In genomic region chrX:16815508-16815907, ce11 we compare ENCODE assay signal across 8 worm cellular contexts.
TF ChIP-seq lines count a peak whose summit lies in the region.

No protein-coding gene starts in this region.

TF ChIP-seq in whole organism, L1 larva, 84 proteins besides CTCF, POLR2A, EP300 and RAD21 (continues in another document):
- TF ChIP-seq mdl-1 (tag; optimal IDR thresholded peaks at IDR 0.05; lab: Kevin White, UChicago) (peak in 1 of 2 experiments; percentile 31), pag-3 (tag; optimal IDR thresholded peaks at IDR 0.05; lab: Kevin White, UChicago; ENCODE audit: borderline replicate concordance, insufficient read depth) (peak; percentile 68), elt-3 (tag; optimal IDR thresholded peaks at IDR 0.05; lab: Kevin White, UChicago) (peak in 1 of 6 experiments; percentile 3), dsc-1 (tag; optimal IDR thresholded peaks at IDR 0.05; lab: Kevin White, UChicago) (peak; percentile 95), lin-35 (GFP tag; optimal IDR thresholded peaks at IDR 0.05; lab: Kevin White, UChicago) (peak in 1 of 2 experiments; percentile 20), snu-23 (GFP tag; optimal IDR thresholded peaks at IDR 0.05; lab: Kevin White, UChicago) (peak; percentile 47), lin-14 (GFP tag; optimal IDR thresholded peaks at IDR 0.05; lab: Kevin White, UChicago) (peak; percentile 81), nhr-47 (tag; optimal IDR thresholded peaks at IDR 0.05; lab: Kevin White, UChicago) (peak; percentile 22), hlh-17 (GFP tag; optimal IDR thresholded peaks at IDR 0.05; lab: Kevin White, UChicago; ENCODE audit: borderline replicate concordance) (no peak), lin-13 (GFP tag; optimal IDR thresholded peaks at IDR 0.05; lab: Kevin White, UChicago) (no peak)

TF ChIP-seq in whole organism, L2 larva, 48 proteins besides CTCF, POLR2A, EP300 and RAD21:
- TF ChIP-seq unc-55 (GFP tag; optimal IDR thresholded peaks at IDR 0.05; lab: Kevin White, UChicago) (no peak), sma-9 (GFP tag; optimal IDR thresholded peaks at IDR 0.05; lab: Kevin White, UChicago) (peak; percentile 54), sma-9 (tag; optimal IDR thresholded peaks at IDR 0.05; lab: Kevin White, UChicago) (no peak), nhr-25 (tag; optimal IDR thresholded peaks at IDR 0.05; lab: Kevin White, UChicago) (no peak), mbf-1 (tag; optimal IDR thresholded peaks at IDR 0.05; lab: Kevin White, UChicago) (no peak), F13H6.1 (tag; optimal IDR thresholded peaks at IDR 0.05; lab: Kevin White, UChicago) (peak; percentile 57), fos-1 (tag; optimal IDR thresholded peaks at IDR 0.05; lab: Kevin White, UChicago) (peak; percentile 6), ztf-4 (tag; optimal IDR thresholded peaks at IDR 0.05; lab: Kevin White, UChicago) (no peak), unc-39 (tag; optimal IDR thresholded peaks at IDR 0.05; lab: Kevin White, UChicago) (no peak), nhr-12 (tag; optimal IDR thresholded peaks at IDR 0.05; lab: Kevin White, UChicago) (no peak), nhr-129 (tag; optimal IDR thresholded peaks at IDR 0.05; lab: Kevin White, UChicago) (peak; percentile 52), lsy-2 (tag; optimal IDR thresholded peaks at IDR 0.05; lab: Kevin White, UChicago) (peak in 1 of 2 experiments; percentile 31)

TF ChIP-seq in whole organism, L3 larva, 47 proteins besides CTCF, POLR2A, EP300 and RAD21:
- TF ChIP-seq fos-1 (tag; optimal IDR thresholded peaks at IDR 0.05; lab: Kevin White, UChicago) (no peak), nhr-77 (tag; optimal IDR thresholded peaks at IDR 0.05; lab: Kevin White, UChicago) (no peak), pha-4 (tag; optimal IDR thresholded peaks at IDR 0.05; lab: Kevin White, UChicago) (peak; percentile 7), nhr-67 (tag; optimal IDR thresholded peaks at IDR 0.05; lab: Kevin White, UChicago) (no peak)

TF ChIP-seq in whole organism, L4 larva, 104 proteins besides CTCF, POLR2A, EP300 and RAD21 (continues in another document):
- TF ChIP-seq hlh-30 (tag; optimal IDR thresholded peaks at IDR 0.05; lab: Kevin White, UChicago; ENCODE audit: insufficient read depth) (peak; percentile 66), ctbp-1 (GFP tag; IDR thresholded peaks at IDR 0.05; lab: Robert Waterston, UW) (0 out of 2 replicates have a peak, but pooled peaks have one; percentile 17), nhr-11 (tag; optimal IDR thresholded peaks at IDR 0.05; lab: Kevin White, UChicago) (peak; percentile 3), attf-4 (tag; optimal IDR thresholded peaks at IDR 0.05; lab: Kevin White, UChicago) (no peak), unc-62 (GFP tag; optimal IDR thresholded peaks at IDR 0.05 in 1 of 2; lab: Kevin White, UChicago) (peak in 1 of 2 experiments; percentile 66), unc-62 (tag; optimal IDR thresholded peaks at IDR 0.05; lab: Kevin White, UChicago) (no peak), dmd-6 (GFP tag; IDR thresholded peaks at IDR 0.05; lab: Robert Waterston, UW) (no peak), daf-16 (GFP tag; optimal IDR thresholded peaks at IDR 0.05; lab: Kevin White, UChicago) (peak in 1 of 2 experiments; percentile 74), daf-16 (tag; optimal IDR thresholded peaks at IDR 0.05; lab: Kevin White, UChicago) (no peak), nhr-25 (tag; optimal IDR thresholded peaks at IDR 0.05; lab: Kevin White, UChicago; ENCODE audit: borderline replicate concordance, insufficient read depth) (no peak), F26F4.8 (GFP tag; conservative IDR thresholded peaks at IDR 0.05; lab: Robert Waterston, UW) (no peak), hif-1 (tag; optimal IDR thresholded peaks at IDR 0.05; lab: Kevin White, UChicago) (peak in 1 of 2 experiments; percentile 10)

TF ChIP-seq in whole organism, early embryonic, 17 proteins besides CTCF, POLR2A, EP300 and RAD21:
- TF ChIP-seq scrt-1 (GFP tag; IDR thresholded peaks at IDR 0.05; lab: Robert Waterston, UW) (no peak), hmg-4 (GFP tag; optimal IDR thresholded peaks at IDR 0.05; lab: Kevin White, UChicago) (peak; percentile 44), F13C5.2 (tag; optimal IDR thresholded peaks at IDR 0.05; lab: Kevin White, UChicago) (no peak), aly-1 (tag; optimal IDR thresholded peaks at IDR 0.05; lab: Kevin White, UChicago) (no peak), hmbx-1 (tag; optimal IDR thresholded peaks at IDR 0.05; lab: Kevin White, UChicago) (no peak), flt-1 (GFP tag; IDR thresholded peaks at IDR 0.05; lab: Robert Waterston, UW) (no peak), pes-1 (GFP tag; IDR thresholded peaks at IDR 0.05; lab: Robert Waterston, UW) (no peak)

TF ChIP-seq in whole organism, late embryonic, 69 proteins besides CTCF, POLR2A, EP300 and RAD21:
- peak; percentile 22 for TF ChIP-seq hlh-8 (tag; optimal IDR thresholded peaks at IDR 0.05; lab: Kevin White, UChicago)
- no peak for TF ChIP-seq hlh-15 (tag; optimal IDR thresholded peaks at IDR 0.05; lab: Kevin White, UChicago)
- peak; percentile 83 for TF ChIP-seq unc-55 (GFP tag; optimal IDR thresholded peaks at IDR 0.05; lab: Kevin White, UChicago)
- TF ChIP-seq gmeb-2 (tag; optimal IDR thresholded peaks at IDR 0.05; lab: Kevin White, UChicago), result no peak
- no peak for TF ChIP-seq ahr-1 (tag; optimal IDR thresholded peaks at IDR 0.05; lab: Kevin White, UChicago)
- TF ChIP-seq ceh-18 (tag; optimal IDR thresholded peaks at IDR 0.05; lab: Kevin White, UChicago), result no peak
- peak; percentile 88 for TF ChIP-seq hlh-30 (tag; optimal IDR thresholded peaks at IDR 0.05; lab: Kevin White, UChicago; ENCODE audit: insufficient read depth)
TF ChIP-seq in whole organism, late embryonic: peak in this region for 3.

TF ChIP-seq in whole organism, midembryonic, 9 proteins besides CTCF, POLR2A, EP300 and RAD21:
- no peak; the same call in 1 of the 2 replicates for TF ChIP-seq ztf-29 (GFP tag; IDR thresholded peaks at IDR 0.05; lab: Robert Waterston, UW)
- 0 out of 2 replicates have a peak, but pooled peaks have one; percentile 36 for TF ChIP-seq flt-1 (GFP tag; IDR thresholded peaks at IDR 0.05; lab: Robert Waterston, UW)

TF ChIP-seq in whole organism, mixed stage, embryonic, 35 proteins besides CTCF, POLR2A, EP300 and RAD21:
- peak; percentile 24 for TF ChIP-seq lin-32 (GFP tag; optimal IDR thresholded peaks at IDR 0.05; lab: Kevin White, UChicago)
- TF ChIP-seq elt-1 (tag; optimal IDR thresholded peaks at IDR 0.05; lab: Kevin White, UChicago; ENCODE audit: borderline replicate concordance, insufficient read depth), result no peak
- TF ChIP-seq cnd-1 (tag; optimal IDR thresholded peaks at IDR 0.05; lab: Kevin White, UChicago), result peak; percentile 68
- no peak for TF ChIP-seq ham-2 (GFP tag; optimal IDR thresholded peaks at IDR 0.05; lab: Kevin White, UChicago)
- TF ChIP-seq unc-120 (tag; optimal IDR thresholded peaks at IDR 0.05; lab: Kevin White, UChicago; ENCODE audit: poor library complexity, severe bottlenecking), result peak; percentile 5
- no peak for TF ChIP-seq lsy-2 (tag; optimal IDR thresholded peaks at IDR 0.05; lab: Kevin White, UChicago)
- no peak for TF ChIP-seq sem-2 (GFP tag; optimal IDR thresholded peaks at IDR 0.05; lab: Kevin White, UChicago)
- TF ChIP-seq lin-13 (tag; optimal IDR thresholded peaks at IDR 0.05; lab: Kevin White, UChicago), result no peak
- TF ChIP-seq hlh-1 (tag; optimal IDR thresholded peaks at IDR 0.05; lab: Kevin White, UChicago), result peak; percentile 77
- no peak for TF ChIP-seq nhr-28 (tag; optimal IDR thresholded peaks at IDR 0.05; lab: Kevin White, UChicago)
- TF ChIP-seq snpc-4 (tag; optimal IDR thresholded peaks at IDR 0.05; lab: Kevin White, UChicago), result no peak
- peak; percentile 11 for TF ChIP-seq mep-1 (tag; optimal IDR thresholded peaks at IDR 0.05; lab: Kevin White, UChicago)
- no peak for TF ChIP-seq ceh-39 (tag; optimal IDR thresholded peaks at IDR 0.05; lab: Kevin White, UChicago)
- TF ChIP-seq flh-1 (GFP tag; optimal IDR thresholded peaks at IDR 0.05; lab: Kevin White, UChicago), result no peak
- TF ChIP-seq ces-1 (GFP tag; optimal IDR thresholded peaks at IDR 0.05; lab: Kevin White, UChicago), result no peak
- no peak for TF ChIP-seq blmp-1 (tag; optimal IDR thresholded peaks at IDR 0.05; lab: Kevin White, UChicago)
- TF ChIP-seq sptf-1 (tag; optimal IDR thresholded peaks at IDR 0.05; lab: Kevin White, UChicago), result no peak
- no peak for TF ChIP-seq tbx-8 (GFP tag; optimal IDR thresholded peaks at IDR 0.05; lab: Kevin White, UChicago)
- peak; percentile 10 for TF ChIP-seq unc-62 (GFP tag; optimal IDR thresholded peaks at IDR 0.05; lab: Kevin White, UChicago)
TF ChIP-seq in whole organism, mixed stage, embryonic: peak in this region for 6.

Comparison
In these comparisons a context has a peak if more than half of its experiments do, and no peak if none do; other contexts are left out.
1. Of the 29 proteins assayed by ChIP-seq in both whole organism, L4 larva and whole organism, L1 larva: peak only in whole organism, L4 larva: nhr-11; only in whole organism, L1 larva: lir-3, lsy-2 and mep-1; in both: none; in neither: 23; mixed calls (peak in some experiments, not most) for 2.